Fruit fly (Drosophila melanogaster): Measurements from ENCODE around the gene Gr98c.

The Gr98c gene

DNA sequence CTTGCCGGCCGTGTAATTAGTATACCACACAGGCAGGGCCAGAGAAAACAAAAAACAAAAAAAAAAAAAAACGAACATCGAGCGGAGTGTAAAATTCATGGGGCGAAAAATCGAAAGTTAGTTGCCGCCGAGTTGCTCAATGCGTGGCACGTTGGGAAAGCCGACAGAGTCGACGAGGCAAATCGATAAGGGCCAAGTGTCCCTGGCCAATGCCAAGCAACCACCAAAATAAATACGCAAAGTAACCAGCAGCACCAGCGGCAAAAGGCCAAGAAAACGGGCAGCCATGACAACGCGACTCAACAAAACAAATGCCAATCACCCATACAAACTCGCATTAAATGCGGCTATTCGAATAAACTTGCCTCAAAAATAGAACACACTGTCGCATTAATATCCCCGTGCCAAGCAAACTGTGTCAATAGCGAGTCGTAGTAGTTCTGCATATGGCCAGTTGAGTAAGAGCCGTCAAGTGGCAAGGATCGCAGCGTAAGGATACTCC lies 23.8 kb upstream of the Gr98c start, which contains the start of gene CG12885:
TSS of gene CG12885 (plus strand) at position 452 of the 502 bp plus-strand sequence.
- TF ChIP-seq CG1621 (tag; optimal IDR thresholded peaks at IDR 0.05) (no peak), CG10669 (GFP tag; optimal IDR thresholded peaks at IDR 0.05) (no peak), vri (GFP tag; optimal IDR thresholded peaks at IDR 0.05) (no peak), Lpt (GFP tag; optimal IDR thresholded peaks at IDR 0.05) (no peak), ss (GFP tag; optimal IDR thresholded peaks at IDR 0.05) (no peak), CG11294 (GFP tag; IDR thresholded peaks at IDR 0.05) (no peak), Hr4 (GFP tag; optimal IDR thresholded peaks at IDR 0.05) (no peak), Smox (GFP tag; optimal IDR thresholded peaks at IDR 0.05) (no peak), CG10631 (GFP tag; optimal IDR thresholded peaks at IDR 0.05) (no peak), Sox102F (GFP tag; optimal IDR thresholded peaks at IDR 0.05) (no peak), CG6276 (GFP tag; optimal IDR thresholded peaks at IDR 0.05) (no peak), lz (GFP tag; optimal IDR thresholded peaks at IDR 0.05) (no peak), CG34406 (GFP tag; optimal IDR thresholded peaks at IDR 0.05) (no peak), fd59A (GFP tag; optimal IDR thresholded peaks at IDR 0.05) (no peak), CG9139 (GFP tag; optimal IDR thresholded peaks at IDR 0.05) (no peak)

DNA sequence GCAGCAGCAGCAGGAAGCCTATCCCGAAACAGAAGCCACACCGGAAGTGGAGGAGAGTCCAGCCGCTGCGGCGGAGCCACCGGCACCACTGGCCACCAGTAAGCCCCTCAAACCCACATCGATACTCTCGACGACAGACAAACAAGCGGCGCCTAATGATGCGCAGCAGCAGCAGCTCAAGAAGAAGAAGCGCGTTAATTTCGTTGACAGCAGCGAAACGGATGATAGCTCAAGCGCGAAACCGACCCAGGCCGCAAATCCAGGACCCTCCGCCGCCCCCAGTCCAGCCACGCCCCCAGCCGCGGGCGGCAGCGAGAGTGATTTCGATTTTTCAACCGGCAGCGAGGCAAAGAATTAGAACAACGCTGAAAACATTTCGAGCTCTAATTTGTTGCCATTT lies 11.0 kb upstream of the Gr98c start:
- TF ChIP-seq fd59A (GFP tag; optimal IDR thresholded peaks at IDR 0.05) (no peak), Met (GFP tag; optimal IDR thresholded peaks at IDR 0.05) (no peak), CG6276 (GFP tag; optimal IDR thresholded peaks at IDR 0.05) (no peak), dac (GFP tag; optimal IDR thresholded peaks at IDR 0.05) (no peak), Eip78C (GFP tag) (no peak), lz (GFP tag; optimal IDR thresholded peaks at IDR 0.05) (no peak)

DNA sequence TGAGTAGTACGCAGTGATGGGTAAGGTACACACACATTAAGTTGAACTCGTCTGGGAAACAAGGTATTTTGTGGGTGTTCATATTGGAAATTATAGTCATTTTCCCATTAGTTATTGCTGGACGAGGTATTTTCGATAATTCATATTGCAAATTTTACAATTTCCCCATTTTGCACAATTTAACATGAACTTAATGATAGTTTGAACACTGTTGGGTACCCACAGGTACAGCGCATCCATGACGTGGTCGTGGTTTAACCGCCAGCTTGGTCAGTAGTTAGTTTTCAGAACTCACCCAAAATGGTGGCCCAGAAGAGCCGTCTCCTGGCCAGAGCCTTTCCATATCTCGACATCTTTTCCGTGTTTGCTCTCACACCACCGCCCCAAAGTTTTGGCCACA lies 2.0 kb upstream of the Gr98c start, which contains the start of gene Gr98b:
TSS of gene Gr98b (plus strand) at position 301 of the 400 bp plus-strand sequence.
- TF ChIP-seq topi (GFP tag; optimal IDR thresholded peaks at IDR 0.05): no peak

DNA sequence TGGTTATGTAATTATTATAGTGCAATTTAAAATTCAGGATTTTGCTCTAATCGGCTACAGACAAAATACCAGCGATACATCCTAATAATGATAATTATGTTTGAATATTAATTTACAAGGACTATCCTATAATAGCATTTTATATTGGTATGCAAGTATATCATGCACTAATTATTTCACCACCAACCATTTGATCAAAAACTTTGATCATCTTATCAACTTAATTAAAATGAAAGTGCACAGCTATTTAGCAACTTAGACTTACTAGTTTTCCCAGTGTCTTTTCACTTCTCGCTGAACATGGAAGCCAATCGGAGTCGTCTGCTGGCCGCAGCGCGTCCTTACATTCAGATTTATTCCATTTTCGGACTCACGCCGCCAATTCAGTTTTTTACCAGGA lies 1.5 kb downstream of the Gr98c start, which contains the start of gene Gr98d:
TSS of gene Gr98d (plus strand) at position 301 of the 400 bp plus-strand sequence.
- TF ChIP-seq fd59A (GFP tag; optimal IDR thresholded peaks at IDR 0.05): no peak
- no peak for TF ChIP-seq CG3032 (tag; optimal IDR thresholded peaks at IDR 0.05)
- TF ChIP-seq vri (GFP tag; optimal IDR thresholded peaks at IDR 0.05): no peak
- no peak for TF ChIP-seq Sox15 (GFP tag; optimal IDR thresholded peaks at IDR 0.05)
- TF ChIP-seq CG8119 (GFP tag; IDR thresholded peaks at IDR 0.05): no peak
- TF ChIP-seq CG6792 (GFP tag; optimal IDR thresholded peaks at IDR 0.05): no peak
- TF ChIP-seq CG7368 (GFP tag; optimal IDR thresholded peaks at IDR 0.05): no peak
- TF ChIP-seq net (GFP tag; optimal IDR thresholded peaks at IDR 0.05): no peak
- TF ChIP-seq CG1621 (tag; optimal IDR thresholded peaks at IDR 0.05): no peak
- no peak for TF ChIP-seq CG11294 (GFP tag; IDR thresholded peaks at IDR 0.05)
- TF ChIP-seq CG34406 (GFP tag; optimal IDR thresholded peaks at IDR 0.05): no peak
- no peak for TF ChIP-seq CG8319 (GFP tag; optimal IDR thresholded peaks at IDR 0.05)
- TF ChIP-seq Ets96B (tag; optimal IDR thresholded peaks at IDR 0.05): no peak
- no peak for TF ChIP-seq spab (GFP tag; optimal IDR thresholded peaks at IDR 0.05)

DNA sequence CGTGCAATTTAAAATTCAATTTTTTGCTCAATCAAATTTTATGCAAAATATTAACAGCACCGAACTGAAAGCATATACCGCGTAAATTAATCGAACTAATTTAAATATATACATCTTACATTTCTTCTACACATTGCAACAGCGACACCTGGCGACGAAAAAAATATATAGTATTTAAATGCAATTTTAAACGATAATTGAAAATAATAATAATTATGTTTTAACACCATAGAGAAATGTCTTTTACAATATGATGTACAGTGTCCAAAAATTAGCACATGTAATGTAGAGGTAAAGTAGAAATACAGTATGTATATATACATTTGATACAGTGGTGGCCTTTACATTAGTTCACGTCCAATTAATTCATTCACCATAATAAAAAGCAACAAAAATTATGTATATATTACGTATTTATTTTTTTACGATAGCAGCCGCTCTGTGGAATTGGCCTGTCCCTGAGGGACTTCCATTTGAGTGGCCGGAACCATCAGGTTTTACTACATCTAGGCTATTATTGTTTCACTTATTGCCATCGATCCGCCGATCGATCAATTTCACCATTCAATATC lies 3.2 kb downstream of the Gr98c start:
- TF ChIP-seq CG8632 (GFP tag; optimal IDR thresholded peaks at IDR 0.05) (no peak), dac (GFP tag; optimal IDR thresholded peaks at IDR 0.05) (no peak), CG31627 (GFP tag; optimal IDR thresholded peaks at IDR 0.05) (no peak), salr (GFP tag; optimal IDR thresholded peaks at IDR 0.05) (no peak), Met (GFP tag; optimal IDR thresholded peaks at IDR 0.05) (no peak), vri (GFP tag; optimal IDR thresholded peaks at IDR 0.05) (no peak), CG10631 (GFP tag; optimal IDR thresholded peaks at IDR 0.05) (no peak)
